Fruit fly (Drosophila melanogaster) whole organism, embryonic: Measurements from ENCODE around the gene Lamtor5.

ENCODE experiments used
- Antp ChIP-seq: fragments of 200-800 bp; sonication (Bioruptor generic); optimal IDR thresholded peaks from 3 replicates; lab custom pipeline; 2016; ENCODE audit warnings: missing biosample characterization, missing genetic modification characterization
- Bdp1 ChIP-seq: fragments of 200-800 bp; sonication (Bioruptor generic); optimal IDR thresholded peaks from 3 replicates; lab custom pipeline; 2016; ENCODE audit warnings: missing biosample characterization, missing genetic modification characterization
- CG10366 ChIP-seq: fragments of 200-800 bp; sonication (Bioruptor generic); IDR thresholded peaks from 2 replicates; pipeline ENCODE4 v1.3.6; 2022; ENCODE audit warnings: missing biosample characterization, missing genetic modification characterization
- CG10654 ChIP-seq: fragments of 200-800 bp; sonication (Bioruptor generic); optimal IDR thresholded peaks from 2 replicates; lab custom pipeline; 2016; ENCODE audit warnings: missing biosample characterization, missing genetic modification characterization
- CG12155 ChIP-seq: fragments of 200-800 bp; sonication (Bioruptor generic); optimal IDR thresholded peaks from 3 replicates; lab custom pipeline; 2016; ENCODE audit warnings: missing biosample characterization, missing genetic modification characterization
- CG12744 ChIP-seq: fragments of 200-800 bp; sonication (Bioruptor generic); optimal IDR thresholded peaks from 2 replicates; lab custom pipeline; 2016; ENCODE audit warnings: missing biosample characterization, missing genetic modification characterization
- CG13296 ChIP-seq: fragments of 200-800 bp; sonication (Bioruptor generic); optimal IDR thresholded peaks from 3 replicates; lab custom pipeline; 2018; ENCODE audit warnings: missing biosample characterization, mild to moderate bottlenecking, missing genetic modification characterization
- CG13624 ChIP-seq: fragments of 200-800 bp; sonication (Bioruptor generic); optimal IDR thresholded peaks from 2 replicates; lab custom pipeline; 2016; ENCODE audit warnings: missing biosample characterization, missing genetic modification characterization
- CG14710 ChIP-seq: fragments of 200-800 bp; sonication (Bioruptor generic); optimal IDR thresholded peaks from 3 replicates; lab custom pipeline; 2019; ENCODE audit warnings: missing biosample characterization, mild to moderate bottlenecking, missing genetic modification characterization, moderate library complexity
- CG15696 ChIP-seq: fragments of 200-800 bp; sonication (Bioruptor generic); optimal IDR thresholded peaks from 2 replicates; lab custom pipeline; 2019; ENCODE audit warnings: missing biosample characterization, mild to moderate bottlenecking, missing genetic modification characterization, moderate library complexity
- CG16813 ChIP-seq: fragments of 200-800 bp; sonication (Bioruptor generic); IDR thresholded peaks from 3 replicates; pipeline ENCODE4 v1.3.6; 2022; ENCODE audit warnings: missing biosample characterization, missing genetic modification characterization; ENCODE audit not compliant: partially characterized antibody
- CG17186 ChIP-seq: fragments of 200-800 bp; sonication (Bioruptor generic); optimal IDR thresholded peaks from 3 replicates; lab custom pipeline; 2017; ENCODE audit warnings: missing biosample characterization, missing genetic modification reagents, missing genetic modification characterization
- CG17328 ChIP-seq: fragments of 200-800 bp; sonication (Bioruptor generic); IDR thresholded peaks from 2 replicates; pipeline ENCODE4 v1.3.6; 2022; ENCODE audit warnings: missing biosample characterization, missing genetic modification characterization
- CG17612 ChIP-seq: fragments of 200-800 bp; sonication (Bioruptor generic); IDR thresholded peaks from 2 replicates; pipeline ENCODE4 v1.3.6; 2022; ENCODE audit warnings: missing biosample characterization, missing genetic modification characterization
- CG17829 ChIP-seq: fragments of 200-800 bp; optimal IDR thresholded peaks from 2 replicates; lab custom pipeline; 2019; ENCODE audit warnings: missing biosample characterization, mild to moderate bottlenecking, missing genetic modification characterization, moderate library complexity
- CG2678 ChIP-seq: fragments of 200-800 bp; sonication (Bioruptor generic); optimal IDR thresholded peaks from 3 replicates; lab custom pipeline; 2019; ENCODE audit warnings: missing biosample characterization, mild to moderate bottlenecking, missing genetic modification characterization, moderate library complexity
- CG2712 ChIP-seq: fragments of 200-800 bp; optimal IDR thresholded peaks from 3 replicates; lab custom pipeline; 2019; ENCODE audit warnings: missing biosample characterization, mild to moderate bottlenecking, missing genetic modification characterization, moderate library complexity
- CG30020 ChIP-seq: fragments of 200-800 bp; optimal IDR thresholded peaks from 2 replicates; lab custom pipeline; 2019; ENCODE audit warnings: missing biosample characterization, mild to moderate bottlenecking, missing genetic modification characterization, moderate library complexity
- CG30403 ChIP-seq: fragments of 200-800 bp; sonication (Bioruptor generic); optimal IDR thresholded peaks from 3 replicates; lab custom pipeline; 2016; ENCODE audit warnings: missing biosample characterization, missing genetic modification characterization
- CG32772 ChIP-seq: fragments of 200-800 bp; sonication (Bioruptor generic); IDR thresholded peaks from 2 replicates; pipeline ENCODE4 v1.3.6; 2022; ENCODE audit warnings: missing biosample characterization, missing genetic modification characterization
- CG34224 ChIP-seq: fragments of 200-800 bp; sonication (Bioruptor generic); IDR thresholded peaks from 3 replicates; pipeline ENCODE4 v1.3.6; 2022; ENCODE audit warnings: missing biosample characterization, missing genetic modification characterization; ENCODE audit not compliant: partially characterized antibody
- CG42726 ChIP-seq: fragments of 200-800 bp; sonication (Bioruptor generic); IDR thresholded peaks from 2 replicates; pipeline ENCODE4 v1.3.6; 2022; ENCODE audit warnings: missing biosample characterization, missing genetic modification characterization; ENCODE audit not compliant: partially characterized antibody
- CG4820 ChIP-seq: fragments of 200-800 bp; sonication (Bioruptor generic); optimal IDR thresholded peaks from 3 replicates; lab custom pipeline; 2016; ENCODE audit warnings: missing biosample characterization, missing genetic modification characterization
- CG4854 ChIP-seq: fragments of 200-800 bp; sonication (Bioruptor generic); optimal IDR thresholded peaks from 2 replicates; lab custom pipeline; 2016; ENCODE audit warnings: missing biosample characterization, missing genetic modification characterization, inconsistent platforms
- CG5953 ChIP-seq: fragments of 200-800 bp; sonication (Bioruptor generic); IDR thresholded peaks from 2 replicates; pipeline ENCODE4 v1.3.6; 2022; ENCODE audit warnings: missing biosample characterization, missing genetic modification characterization
- CG6654 ChIP-seq: fragments of 200-800 bp; sonication (Bioruptor generic); optimal IDR thresholded peaks from 2 replicates; lab custom pipeline; 2017; ENCODE audit warnings: missing biosample characterization, mild to moderate bottlenecking, missing genetic modification characterization
- CG7963 ChIP-seq: fragments of 200-800 bp; sonication (Bioruptor generic); IDR thresholded peaks from 3 replicates; pipeline ENCODE4 v1.3.6; 2022; ENCODE audit warnings: missing biosample characterization, missing genetic modification characterization; ENCODE audit not compliant: partially characterized antibody
- CG8478 ChIP-seq: fragments of >200 bp; optimal IDR thresholded peaks from 2 replicates; lab custom pipeline; 2018
- CG8924 ChIP-seq: fragments of 200-800 bp; optimal IDR thresholded peaks from 3 replicates; lab custom pipeline; 2019; ENCODE audit warnings: missing biosample characterization, mild to moderate bottlenecking, missing genetic modification characterization, moderate library complexity
- D19B ChIP-seq: fragments of 200-800 bp; sonication (Bioruptor generic); optimal IDR thresholded peaks from 2 replicates; lab custom pipeline; 2017; ENCODE audit warnings: missing biosample characterization, mild to moderate bottlenecking, missing genetic modification characterization
- Dbx ChIP-seq: fragments of 200-800 bp; sonication (Bioruptor generic); IDR thresholded peaks from 3 replicates; pipeline ENCODE4 v1.3.6; 2022; ENCODE audit warnings: missing biosample characterization, missing genetic modification characterization
- Gsc ChIP-seq: fragments of 200-800 bp; sonication (Bioruptor generic); IDR thresholded peaks from 2 replicates; pipeline ENCODE4 v1.3.6; 2022; ENCODE audit warnings: missing biosample characterization, missing genetic modification characterization
- Hand ChIP-seq: fragments of 200-800 bp; sonication (Bioruptor generic); optimal IDR thresholded peaks from 2 replicates; lab custom pipeline; 2017; ENCODE audit warnings: mild to moderate bottlenecking, missing biosample characterization, missing genetic modification reagents, missing genetic modification characterization
- HmgZ ChIP-seq: fragments of 200-800 bp; sonication (Bioruptor generic); optimal IDR thresholded peaks from 2 replicates; lab custom pipeline; 2018; ENCODE audit warnings: missing biosample characterization, mild to moderate bottlenecking, missing genetic modification characterization
- MESR4 ChIP-seq: fragments of 200-800 bp; sonication (Bioruptor generic); optimal IDR thresholded peaks from 2 replicates; lab custom pipeline; 2018; ENCODE audit warnings: missing biosample characterization, mild to moderate bottlenecking, missing genetic modification characterization, moderate library complexity
- Mad ChIP-seq: fragments of 200-800 bp; sonication (Bioruptor generic); optimal IDR thresholded peaks from 2 replicates; lab custom pipeline; 2016; ENCODE audit warnings: missing biosample characterization, missing genetic modification characterization
- Max ChIP-seq: fragments of 200-800 bp; sonication (Bioruptor generic); optimal IDR thresholded peaks from 2 replicates; lab custom pipeline; 2016; ENCODE audit warnings: missing biosample characterization, mild to moderate bottlenecking, missing genetic modification characterization
- Nf-YA ChIP-seq: fragments of 200-800 bp; sonication (Bioruptor generic); IDR thresholded peaks from 2 replicates; pipeline ENCODE4 v1.3.6; 2022; ENCODE audit warnings: missing biosample characterization, missing genetic modification characterization
- Ssrp ChIP-seq: fragments of 200-800 bp; sonication (Bioruptor generic); optimal IDR thresholded peaks from 2 replicates; lab custom pipeline; 2018; ENCODE audit warnings: missing biosample characterization, mild to moderate bottlenecking, missing genetic modification characterization, moderate library complexity
- chif ChIP-seq, 2 experiments: fragments of 200-800 bp; sonication (Bioruptor generic); optimal IDR thresholded peaks; 3 replicates each; lab custom pipeline; 2016; ENCODE audit warnings: missing biosample characterization in 2 of 2, missing genetic modification characterization in 2 of 2
- jing ChIP-seq: fragments of 200-800 bp; sonication (Bioruptor generic); optimal IDR thresholded peaks from 2 replicates; lab custom pipeline; 2018; ENCODE audit warnings: missing biosample characterization, mild to moderate bottlenecking, missing genetic modification characterization
- lab ChIP-seq: fragments of 200-800 bp; sonication (Bioruptor generic); optimal IDR thresholded peaks from 3 replicates; lab custom pipeline; 2017; ENCODE audit warnings: missing biosample characterization, missing genetic modification characterization, mild to moderate bottlenecking, moderate library complexity, missing genetic modification reagents
- lilli ChIP-seq: fragments of 200-800 bp; sonication (Bioruptor generic); optimal IDR thresholded peaks from 3 replicates; lab custom pipeline; 2016; ENCODE audit warnings: missing biosample characterization, missing genetic modification characterization
- nmo ChIP-seq: fragments of 200-800 bp; sonication (Bioruptor generic); optimal IDR thresholded peaks from 2 replicates; lab custom pipeline; 2018; ENCODE audit warnings: missing biosample characterization, mild to moderate bottlenecking, missing genetic modification characterization, moderate library complexity
- phol ChIP-seq: fragments of 200-800 bp; sonication (Bioruptor generic); optimal IDR thresholded peaks from 3 replicates; lab custom pipeline; 2018; ENCODE audit warnings: missing biosample characterization, mild to moderate bottlenecking, missing genetic modification characterization, moderate library complexity
- sc ChIP-seq, 3 experiments: fragments of >200 bp in 2 of 3; fragments of 200-800 bp in 1 of 3; sonication (Bioruptor generic) in 1 of 3; optimal IDR thresholded peaks; 2 replicates in 2 of 3; 3 replicates in 1 of 3; lab custom pipeline; 2017; ENCODE audit warnings: mild to moderate bottlenecking in 1 of 3, missing biosample characterization in 1 of 3, missing genetic modification characterization in 1 of 3, missing genetic modification reagents in 1 of 3
- schlank ChIP-seq: fragments of 200-800 bp; sonication (Bioruptor generic); optimal IDR thresholded peaks from 2 replicates; lab custom pipeline; 2018; ENCODE audit warnings: missing biosample characterization, mild to moderate bottlenecking, missing genetic modification characterization
- stwl ChIP-seq: fragments of 200-800 bp; sonication (Bioruptor generic); optimal IDR thresholded peaks from 3 replicates; lab custom pipeline; 2018; ENCODE audit warnings: missing biosample characterization, mild to moderate bottlenecking, missing genetic modification characterization, moderate library complexity
- trem ChIP-seq: fragments of 200-800 bp; optimal IDR thresholded peaks from 3 replicates; lab custom pipeline; 2019; ENCODE audit warnings: missing biosample characterization, mild to moderate bottlenecking, missing genetic modification characterization, moderate library complexity
- vfl ChIP-seq: fragments of 200-800 bp; sonication (Bioruptor generic); optimal IDR thresholded peaks from 2 replicates; lab custom pipeline; 2016; ENCODE audit warnings: missing biosample characterization, missing genetic modification characterization

Lamtor5 gene

dm6 chrX:1858867-1859266 is at the start of gene Lamtor5 (continued):
- TF ChIP-seq CG17328 (GFP tag; lab: Robert Waterston, UW), result 0 out of 2 replicates have a peak, but pooled peaks have one; percentile 39
- peak; percentile 41 for TF ChIP-seq phol (tag; lab: Kevin White, UChicago)
- peak; percentile 2 for TF ChIP-seq CG4854
- TF ChIP-seq CG30403, result peak; percentile 37
- TF ChIP-seq CG17829 (tag; lab: Kevin White, UChicago), result peak; percentile 56
- peak; percentile 24 for TF ChIP-seq CG12744 (GFP tag; lab: Kevin White, UChicago)
- TF ChIP-seq Bdp1, result no peak
- TF ChIP-seq nmo (GFP tag; lab: Kevin White, UChicago), result peak; percentile 34
- no peak for TF ChIP-seq sc (optimal IDR thresholded peaks at IDR 0.05; lab: Kevin White, UChicago)
- TF ChIP-seq sc (GFP tag; optimal IDR thresholded peaks at IDR 0.05; lab: Kevin White, UChicago), result no peak
- peak; percentile 60 for TF ChIP-seq lilli (GFP tag; lab: Kevin White, UChicago)
- no peak for TF ChIP-seq CG6654 (GFP tag; lab: Kevin White, UChicago)
- peak; percentile 9 for TF ChIP-seq CG4820
- TF ChIP-seq CG13624 (GFP tag; lab: Kevin White, UChicago), result peak; percentile 21
- peak; percentile 24 for TF ChIP-seq stwl
- TF ChIP-seq CG2712 (tag; lab: Kevin White, UChicago), result peak; percentile 58
- TF ChIP-seq CG8924 (tag; lab: Kevin White, UChicago), result peak; percentile 23
- peak; percentile 20 for TF ChIP-seq CG12155 (GFP tag; lab: Kevin White, UChicago)
- TF ChIP-seq CG7963 (GFP tag; lab: Robert Waterston, UW), result no peak
- no peak for TF ChIP-seq Nf-YA (GFP tag; lab: Robert Waterston, UW)
- TF ChIP-seq Dbx (GFP tag; lab: Robert Waterston, UW), result 0 out of 3 replicates have a peak, but pooled peaks have one; percentile 34
- peak; percentile 6 for TF ChIP-seq HmgZ (tag; lab: Kevin White, UChicago)
- no peak for TF ChIP-seq Antp (GFP tag; lab: Kevin White, UChicago)
- TF ChIP-seq CG10366 (GFP tag; lab: Robert Waterston, UW), result 0 out of 2 replicates have a peak, but pooled peaks have one; percentile 20
- peak; percentile 36; the same call in 1 of the 2 replicates for TF ChIP-seq CG5953 (GFP tag; lab: Robert Waterston, UW)
- TF ChIP-seq CG2678 (tag; lab: Kevin White, UChicago), result peak; percentile 54
- peak; percentile 17 for TF ChIP-seq trem (tag; lab: Kevin White, UChicago)
- TF ChIP-seq lab (GFP tag; lab: Kevin White, UChicago), result peak; percentile 69
- TF ChIP-seq chif (GFP tag; optimal IDR thresholded peaks at IDR 0.05; lab: Kevin White, UChicago), result peak in 1 of 2 experiments; percentile 37
- peak; percentile 22 for TF ChIP-seq Hand
- peak; percentile 1 for TF ChIP-seq D19B (GFP tag; lab: Kevin White, UChicago)
- no peak for TF ChIP-seq Gsc (GFP tag; lab: Robert Waterston, UW)
- peak; percentile 12 for TF ChIP-seq CG14710
- peak; percentile 10 for TF ChIP-seq Mad (GFP tag; lab: Kevin White, UChicago)
- TF ChIP-seq CG10654, result no peak
- TF ChIP-seq CG15696 (tag; lab: Kevin White, UChicago), result peak; percentile 15
- peak; percentile 44; the same call in 1 of the 2 replicates for TF ChIP-seq CG32772 (GFP tag; lab: Robert Waterston, UW)
- TF ChIP-seq CG17612 (GFP tag; lab: Robert Waterston, UW), result no peak
- peak; percentile 24 for TF ChIP-seq Max (GFP tag; lab: Kevin White, UChicago)

- TF ChIP-seq CG16813 (GFP tag; lab: Robert Waterston, UW) (peak; percentile 77), CG8478 (lab: Kevin White, UChicago) (no peak), schlank (tag; lab: Kevin White, UChicago) (no peak), Gsc (GFP tag; lab: Robert Waterston, UW) (no peak), jing (GFP tag; lab: Kevin White, UChicago) (no peak), CG13296 (GFP tag; lab: Kevin White, UChicago) (no peak), CG30020 (tag; lab: Kevin White, UChicago) (peak; percentile 12), CG42726 (GFP tag; lab: Robert Waterston, UW) (no peak), stwl (peak; percentile 42), MESR4 (GFP tag; lab: Kevin White, UChicago) (no peak), Ssrp (tag; lab: Kevin White, UChicago) (peak; percentile 48), CG17186 (GFP tag; lab: Kevin White, UChicago) (peak; percentile 7), vfl (GFP tag; lab: Kevin White, UChicago) (no peak), CG34224 (peak; percentile 81)
Measured at dm6 chrX:1907727-1908264, 49.0 kb upstream of the Lamtor5 start, which contains the start of gene mip130. TSS of gene mip130 (plus strand) at chrX:1908239.
